Worm (Caenorhabditis elegans) whole organism, young adult: ENCODE results near the gene W08G11.1.

Experiments
- B0261.1 ChIP-seq: sonication (generic microtip); optimal IDR thresholded peaks from 2 replicates; lab custom pipeline; 2016; ENCODE audit warnings: mild to moderate bottlenecking, missing genetic modification characterization, moderate library complexity, missing compliant biosample characterization
- F57A8.1 ChIP-seq: fragments of 200-800 bp; sonication (Bioruptor generic); optimal IDR thresholded peaks from 2 replicates; lab custom pipeline; 2018; ENCODE audit warnings: mild to moderate bottlenecking, missing genetic modification characterization, moderate library complexity, missing compliant biosample characterization
- Y67H2A.10 ChIP-seq: fragments of 200-800 bp; sonication (Bioruptor generic); conservative IDR thresholded peaks from 2 replicates; pipeline ENCODE4 v1.3.6; 2022; ENCODE audit warnings: missing genetic modification reagents, missing genetic modification characterization, missing compliant biosample characterization
- ama-1 ChIP-seq, 3 experiments: fragments of 150-350 bp in 1 of 3; sonication (generic microtip) in 2 of 3; optimal IDR thresholded peaks; 2 replicates each; lab custom pipeline; 2014 to 2018; ENCODE audit warnings: missing biosample characterization in 2 of 3, missing genetic modification characterization in 2 of 3, missing genetic modification reagents in 2 of 3
- aptf-3 ChIP-seq: fragments of 200-800 bp; sonication (Bioruptor generic); IDR thresholded peaks from 2 replicates; pipeline ENCODE4 v1.3.6; 2022; ENCODE audit warnings: missing genetic modification characterization, missing compliant biosample characterization
- fkh-3 ChIP-seq: sonication (generic microtip); optimal IDR thresholded peaks from 2 replicates; lab custom pipeline; 2016; ENCODE audit warnings: mild to moderate bottlenecking, missing genetic modification characterization, missing compliant biosample characterization
- nhr-179 ChIP-seq: sonication (generic microtip); optimal IDR thresholded peaks from 2 replicates; lab custom pipeline; 2016; ENCODE audit warnings: mild to moderate bottlenecking, missing genetic modification characterization, missing compliant biosample characterization
- nhr-90 ChIP-seq: sonication (generic microtip); optimal IDR thresholded peaks from 2 replicates; lab custom pipeline; 2016; ENCODE audit warnings: missing genotype, mild to moderate bottlenecking, missing genetic modification characterization, missing compliant biosample characterization
- rec-8 ChIP-seq, 2 experiments: sonication (generic microtip); optimal IDR thresholded peaks; 2 replicates each; lab custom pipeline; 2016; ENCODE audit warnings: mild to moderate bottlenecking in 2 of 2, missing genetic modification characterization in 2 of 2, missing genetic modification reagents in 2 of 2, missing genotype in 2 of 2, missing biosample characterization in 1 of 2, missing compliant biosample characterization in 1 of 2, moderate library complexity in 1 of 2
- tlf-1 ChIP-seq: fragments of 200-800 bp; sonication (Bioruptor generic); optimal IDR thresholded peaks from 2 replicates; lab custom pipeline; 2018; ENCODE audit warnings: mild to moderate bottlenecking, missing genetic modification characterization, missing compliant biosample characterization
- unc-62 ChIP-seq: fragments of 150-350 bp; optimal IDR thresholded peaks from 2 replicates; lab custom pipeline; 2014; ENCODE audit warnings: missing biosample characterization, missing genetic modification reagents, missing genetic modification characterization
- ztf-18 ChIP-seq: sonication (generic microtip); optimal IDR thresholded peaks from 2 replicates; lab custom pipeline; 2016; ENCODE audit warnings: missing genotype, mild to moderate bottlenecking, missing genetic modification characterization, missing compliant biosample characterization
- ztf-26 ChIP-seq: sonication (generic microtip); optimal IDR thresholded peaks from 2 replicates; lab custom pipeline; 2017; ENCODE audit warnings: missing genetic modification characterization, missing compliant biosample characterization

DNA sequence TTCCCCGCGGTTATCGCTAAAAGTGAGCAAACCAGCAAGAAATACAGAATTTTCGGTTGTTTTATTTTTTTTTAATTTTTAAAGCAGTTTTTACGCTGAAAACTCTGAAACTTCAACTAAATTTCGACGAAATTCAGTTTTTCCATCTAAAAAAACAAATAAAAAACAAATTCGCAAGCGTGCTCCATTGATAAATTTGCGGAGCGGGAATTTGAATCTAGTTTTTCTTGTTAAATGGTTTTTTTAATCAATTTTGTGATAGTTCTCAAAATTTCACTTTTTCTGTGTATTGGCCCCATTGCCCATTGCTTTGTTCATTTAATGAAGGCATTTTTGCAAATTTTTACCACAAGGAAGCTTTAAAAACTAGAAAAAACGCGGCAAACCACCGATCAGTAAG lies 9.9 kb downstream of the W08G11.1 start:
- no peak for TF ChIP-seq rec-8 (tag; optimal IDR thresholded peaks at IDR 0.05; lab: Kevin White, UChicago)
- no peak for TF ChIP-seq ztf-18
- TF ChIP-seq ama-1 (optimal IDR thresholded peaks at IDR 0.05; lab: Kevin White, UChicago) = no peak
- no peak for TF ChIP-seq ama-1 (GFP tag; optimal IDR thresholded peaks at IDR 0.05; lab: Kevin White, UChicago)
- no peak for TF ChIP-seq unc-62 (GFP tag; lab: Kevin White, UChicago)
- TF ChIP-seq ztf-26 = no peak
- TF ChIP-seq aptf-3 = no peak
- TF ChIP-seq F57A8.1 = no peak
- TF ChIP-seq Y67H2A.10 (GFP tag; lab: Robert Waterston, UW) = no peak
- TF ChIP-seq B0261.1 = no peak
- TF ChIP-seq nhr-179 (tag; lab: Kevin White, UChicago) = no peak
- no peak for TF ChIP-seq tlf-1 (GFP tag; lab: Kevin White, UChicago)
- TF ChIP-seq nhr-90 (tag; lab: Kevin White, UChicago) = no peak
- no peak for TF ChIP-seq fkh-3 (tag; lab: Kevin White, UChicago)
